Fruit fly (Drosophila melanogaster): ENCODE data around the gene CG17721.
A peak's percentile ranks its signal among the peaks of the same experiment; 100 is the strongest.

Gene CG17721

dm6 chr3R:11198062-11198472 lies 36.9 kb upstream of the CG17721 start (continued):
- TF ChIP-seq crc (GFP tag; optimal IDR thresholded peaks at IDR 0.05) (no peak), CG13424 (tag; optimal IDR thresholded peaks at IDR 0.05) (no peak), Fer1 (GFP tag; optimal IDR thresholded peaks at IDR 0.05) (no peak), CG2875 (GFP tag; optimal IDR thresholded peaks at IDR 0.05) (no peak), Mes4 (GFP tag; optimal IDR thresholded peaks at IDR 0.05) (no peak), nerfin-1 (tag; optimal IDR thresholded peaks at IDR 0.05) (no peak), CG33557 (GFP tag; optimal IDR thresholded peaks at IDR 0.05) (no peak), CG2129 (GFP tag; IDR thresholded peaks at IDR 0.05; ENCODE audit: partially characterized antibody) (no peak), ftz-f1 (GFP tag; optimal IDR thresholded peaks at IDR 0.05) (peak; percentile 54), CG3163 (GFP tag; optimal IDR thresholded peaks at IDR 0.05) (peak; percentile 43), Elba2 (GFP tag; optimal IDR thresholded peaks at IDR 0.05) (no peak), CG14014 (GFP tag; IDR thresholded peaks at IDR 0.05) (peak; percentile 46; the same call in 1 of the 2 replicates), lmd (GFP tag; IDR thresholded peaks at IDR 0.05) (no peak), CoRest (tag; optimal IDR thresholded peaks at IDR 0.05) (no peak), tin (GFP tag; optimal IDR thresholded peaks at IDR 0.05) (no peak), trem (tag; optimal IDR thresholded peaks at IDR 0.05) (no peak), pb (GFP tag; optimal IDR thresholded peaks at IDR 0.05) (no peak), Rfx (GFP tag; IDR thresholded peaks at IDR 0.05) (peak; percentile 44; the same call in 1 of the 2 replicates), CG10543 (GFP tag; optimal IDR thresholded peaks at IDR 0.05) (peak; percentile 54), sr (GFP tag; IDR thresholded peaks at IDR 0.05) (no peak), Myb (GFP tag; optimal IDR thresholded peaks at IDR 0.05) (no peak), HmgD (GFP tag; optimal IDR thresholded peaks at IDR 0.05) (peak; percentile 3), trh (GFP tag; optimal IDR thresholded peaks at IDR 0.05) (no peak), bbx (GFP tag; IDR thresholded peaks at IDR 0.05; ENCODE audit: partially characterized antibody) (peak; percentile 41; the same call in 1 of the 2 replicates), CG16779 (GFP tag; IDR thresholded peaks at IDR 0.05) (0 out of 2 replicates have a peak, but pooled peaks have one; percentile 14), ara (GFP tag; IDR thresholded peaks at IDR 0.05) (no peak), Neu2 (GFP tag; optimal IDR thresholded peaks at IDR 0.05; ENCODE audit: borderline replicate concordance) (no peak), Aef1 (GFP tag; IDR thresholded peaks at IDR 0.05) (no peak), CG5180 (GFP tag; optimal IDR thresholded peaks at IDR 0.05) (peak; percentile 97), CG31224 (GFP tag; IDR thresholded peaks at IDR 0.05) (no peak), CG10321 (GFP tag; IDR thresholded peaks at IDR 0.05) (peak; percentile 84), CG3838 (GFP tag; optimal IDR thresholded peaks at IDR 0.05) (no peak), CG17568 (GFP tag; optimal IDR thresholded peaks at IDR 0.05) (no peak), Meics (GFP tag; optimal IDR thresholded peaks at IDR 0.05) (no peak), prd (optimal IDR thresholded peaks at IDR 0.05) (no peak), prd (GFP tag; IDR thresholded peaks at IDR 0.05) (no peak), CG1792 (GFP tag; optimal IDR thresholded peaks at IDR 0.05) (no peak), CG31441 (GFP tag; IDR thresholded peaks at IDR 0.05) (no peak), CG9932 (GFP tag; IDR thresholded peaks at IDR 0.05) (no peak), vfl (GFP tag; optimal IDR thresholded peaks at IDR 0.05) (no peak), CG34422 (GFP tag; IDR thresholded peaks at IDR 0.05) (peak; percentile 41; the same call in 1 of the 3 replicates), CG17829 (tag; optimal IDR thresholded peaks at IDR 0.05) (no peak), onecut (GFP tag; IDR thresholded peaks at IDR 0.05) (no peak), CG2199 (GFP tag; IDR thresholded peaks at IDR 0.05) (peak; percentile 67; the same call in 1 of the 3 replicates), nau (GFP tag; optimal IDR thresholded peaks at IDR 0.05) (no peak), Oli (tag; optimal IDR thresholded peaks at IDR 0.05) (no peak), CG1024 (GFP tag; IDR thresholded peaks at IDR 0.05) (no peak), BtbVII (GFP tag; optimal IDR thresholded peaks at IDR 0.05) (peak; percentile 19), MTF-1 (GFP tag; optimal IDR thresholded peaks at IDR 0.05; ENCODE audit: borderline replicate concordance) (peak; percentile 4), mam (GFP tag; optimal IDR thresholded peaks at IDR 0.05) (no peak), oc (tag; optimal IDR thresholded peaks at IDR 0.05) (no peak), CG1233 (GFP tag; optimal IDR thresholded peaks at IDR 0.05) (no peak)
